Worm (Caenorhabditis elegans) whole organism, L2 larva: ENCODE measurements around the gene sru-12.

Experiments used
- ZK546.5 ChIP-seq: sonication (generic microtip); optimal IDR thresholded peaks from 2 replicates; lab custom pipeline; 2017; ENCODE audit warnings: missing biosample characterization, missing genetic modification characterization
- ama-1 ChIP-seq: fragments of 150-350 bp; optimal IDR thresholded peaks from 2 replicates; lab custom pipeline; 2018; ENCODE audit warnings: inconsistent platforms
- ceh-82 ChIP-seq: fragments of 150-350 bp; optimal IDR thresholded peaks from 2 replicates; lab custom pipeline; 2014; ENCODE audit warnings: missing biosample characterization, missing genetic modification characterization
- elt-1 ChIP-seq: fragments of 150-350 bp; optimal IDR thresholded peaks from 2 replicates; lab custom pipeline; 2014; ENCODE audit warnings: missing biosample characterization, missing genetic modification characterization
- fos-1 ChIP-seq: fragments of 150-350 bp; optimal IDR thresholded peaks from 2 replicates; lab custom pipeline; 2014; ENCODE audit warnings: missing biosample characterization, missing genetic modification characterization
- lin-11 ChIP-seq: fragments of 150-350 bp; sonication (generic microtip); optimal IDR thresholded peaks from 2 replicates; lab custom pipeline; 2014; ENCODE audit warnings: missing biosample characterization, missing genetic modification characterization, inconsistent platforms, mixed read lengths
- lsy-2 ChIP-seq, 2 experiments: fragments of 150-350 bp in 1 of 2; sonication (generic microtip) in 1 of 2; optimal IDR thresholded peaks; 2 replicates each; lab custom pipeline; 2014 to 2017; ENCODE audit warnings: missing biosample characterization in 2 of 2, missing genetic modification characterization in 2 of 2
- nhr-21 ChIP-seq: fragments of 150-350 bp; optimal IDR thresholded peaks from 2 replicates; lab custom pipeline; 2014; ENCODE audit warnings: missing biosample characterization, missing genetic modification characterization
- nhr-23 ChIP-seq: fragments of 150-350 bp; optimal IDR thresholded peaks from 2 replicates; lab custom pipeline; 2014; ENCODE audit warnings: missing biosample characterization, missing genetic modification reagents, missing genetic modification characterization
- nhr-237 ChIP-seq: fragments of 150-350 bp; optimal IDR thresholded peaks from 2 replicates; lab custom pipeline; 2014; ENCODE audit warnings: missing biosample characterization, missing genetic modification characterization
- nhr-25 ChIP-seq: fragments of 150-350 bp; sonication (generic microtip); optimal IDR thresholded peaks from 3 replicates; lab custom pipeline; 2014; ENCODE audit warnings: missing biosample characterization, missing genetic modification characterization
- skn-1 ChIP-seq: sonication (generic microtip); optimal IDR thresholded peaks from 2 replicates; lab custom pipeline; 2017; ENCODE audit warnings: missing biosample characterization, missing genetic modification characterization
- snpc-4 ChIP-seq: fragments of 150-350 bp; optimal IDR thresholded peaks from 2 replicates; lab custom pipeline; 2014; ENCODE audit warnings: missing biosample characterization, missing genetic modification characterization
- unc-62 ChIP-seq: fragments of 150-350 bp; optimal IDR thresholded peaks from 2 replicates; lab custom pipeline; 2014; ENCODE audit warnings: missing biosample characterization, missing genetic modification reagents, missing genetic modification characterization

DNA sequence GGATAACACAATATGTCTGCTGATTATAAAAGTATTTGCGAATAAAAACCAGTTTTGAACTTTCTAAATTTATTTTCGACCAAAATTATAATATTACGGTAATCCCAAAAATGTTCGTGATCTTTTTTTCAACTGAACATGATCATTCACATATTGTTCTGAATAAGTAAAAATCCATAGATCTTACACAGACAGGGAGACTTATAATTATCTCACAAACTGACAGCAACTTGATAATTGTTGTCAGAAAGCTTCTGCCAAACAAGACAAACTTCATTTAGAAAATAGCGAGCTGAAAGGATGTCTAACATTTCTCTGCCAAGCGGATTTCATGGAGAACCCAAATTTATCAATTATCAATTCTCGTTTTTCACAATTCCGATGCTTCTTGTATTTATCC lies 43.5 kb downstream of the sru-12 start, which contains the start of gene sru-21:
- TF ChIP-seq ceh-82 (tag; lab: Kevin White, UChicago): no peak
- TF ChIP-seq elt-1 (tag; lab: Kevin White, UChicago): no peak
- no peak for TF ChIP-seq snpc-4
- TF ChIP-seq ZK546.5 (tag; lab: Kevin White, UChicago): no peak
- TF ChIP-seq ama-1 (lab: Kevin White, UChicago): no peak
- TF ChIP-seq lin-11 (tag; lab: Kevin White, UChicago): no peak
- no peak for TF ChIP-seq nhr-237 (tag; lab: Kevin White, UChicago)
- TF ChIP-seq nhr-25: no peak
- no peak for TF ChIP-seq lsy-2 (tag; optimal IDR thresholded peaks at IDR 0.05; lab: Kevin White, UChicago)
- TF ChIP-seq fos-1 (tag; lab: Kevin White, UChicago): no peak
- no peak for TF ChIP-seq nhr-21 (tag; lab: Kevin White, UChicago)
- TF ChIP-seq unc-62 (GFP tag; lab: Kevin White, UChicago): no peak
- no peak for TF ChIP-seq nhr-23 (tag; lab: Kevin White, UChicago)
- no peak for TF ChIP-seq skn-1 (tag; lab: Kevin White, UChicago)
